Fruit fly (Drosophila melanogaster) whole organism, pupa: Measurements from ENCODE around the gene CG43131.
A peak's percentile ranks its signal among the peaks of the same experiment; 100 is the strongest.

ENCODE experiments used
- CG10348 ChIP-seq: fragments of 200-800 bp; sonication (Bioruptor generic); IDR thresholded peaks from 2 replicates; pipeline ENCODE4 v1.3.6; 2022; ENCODE audit warnings: missing biosample characterization, missing genetic modification characterization
- CG12605 ChIP-seq: fragments of 200-800 bp; sonication (Bioruptor generic); IDR thresholded peaks from 2 replicates; pipeline ENCODE4 v1.3.6; 2022; ENCODE audit warnings: missing biosample characterization, missing genetic modification characterization
- CG13204 ChIP-seq: fragments of 200-800 bp; sonication (Bioruptor generic); optimal IDR thresholded peaks from 2 replicates; lab custom pipeline; 2018; ENCODE audit warnings: missing biosample characterization, mild to moderate bottlenecking, missing genetic modification characterization, moderate library complexity
- CG14655 ChIP-seq: fragments of 200-800 bp; sonication (Bioruptor generic); optimal IDR thresholded peaks from 3 replicates; lab custom pipeline; 2017; ENCODE audit warnings: mild to moderate bottlenecking, missing biosample characterization, missing genetic modification reagents, missing genetic modification characterization
- CG15710 ChIP-seq: fragments of 200-800 bp; sonication (Bioruptor generic); optimal IDR thresholded peaks from 2 replicates; lab custom pipeline; 2018; ENCODE audit warnings: missing biosample characterization, mild to moderate bottlenecking, missing genetic modification characterization, moderate library complexity
- CG17806 ChIP-seq: fragments of 200-800 bp; sonication (Bioruptor generic); optimal IDR thresholded peaks from 2 replicates; lab custom pipeline; 2018; ENCODE audit warnings: missing biosample characterization, mild to moderate bottlenecking, missing genetic modification characterization, moderate library complexity
- CG32121 ChIP-seq: fragments of 200-800 bp; sonication (Bioruptor generic); IDR thresholded peaks from 2 replicates; pipeline ENCODE4 v1.3.6; 2022; ENCODE audit warnings: missing biosample characterization, missing genetic modification characterization
- CG34367 ChIP-seq: fragments of 200-800 bp; sonication (Bioruptor generic); optimal IDR thresholded peaks from 2 replicates; lab custom pipeline; 2018; ENCODE audit warnings: missing biosample characterization, mild to moderate bottlenecking, missing genetic modification characterization
- CG4496 ChIP-seq: fragments of 200-800 bp; sonication (Bioruptor generic); IDR thresholded peaks from 3 replicates; pipeline ENCODE4 v1.3.6; 2022; ENCODE audit warnings: missing biosample characterization, missing genetic modification characterization
- CG8159 ChIP-seq: fragments of 200-800 bp; sonication (Bioruptor generic); optimal IDR thresholded peaks from 3 replicates; lab custom pipeline; 2018; ENCODE audit warnings: missing biosample characterization, mild to moderate bottlenecking, missing genetic modification characterization, moderate library complexity
- CG8301 ChIP-seq: fragments of 200-800 bp; sonication (Bioruptor generic); optimal IDR thresholded peaks from 2 replicates; lab custom pipeline; 2018; ENCODE audit warnings: missing biosample characterization, mild to moderate bottlenecking, missing genetic modification characterization
- CG9948 ChIP-seq: fragments of 200-800 bp; sonication (Bioruptor generic); optimal IDR thresholded peaks from 2 replicates; lab custom pipeline; 2018; ENCODE audit warnings: missing biosample characterization, mild to moderate bottlenecking, missing genetic modification characterization, moderate library complexity
- D1 ChIP-seq: fragments of 200-800 bp; sonication (Bioruptor generic); optimal IDR thresholded peaks from 2 replicates; lab custom pipeline; 2018; ENCODE audit warnings: missing biosample characterization, mild to moderate bottlenecking, missing genetic modification characterization, moderate library complexity
- EcR ChIP-seq: fragments of 200-800 bp; sonication (Bioruptor generic); optimal IDR thresholded peaks from 3 replicates; lab custom pipeline; 2019; ENCODE audit warnings: missing biosample characterization, missing genetic modification characterization, mild to moderate bottlenecking, moderate library complexity, missing genetic modification reagents
- Ets98B ChIP-seq: fragments of 200-800 bp; sonication (Bioruptor generic); IDR thresholded peaks from 2 replicates; pipeline ENCODE4 v1.3.6; 2022; ENCODE audit warnings: missing biosample characterization, missing genetic modification characterization
- Pif1A ChIP-seq: fragments of 200-800 bp; sonication (Bioruptor generic); optimal IDR thresholded peaks from 3 replicates; lab custom pipeline; 2016; ENCODE audit warnings: missing biosample characterization, missing genetic modification characterization
- Pif1B ChIP-seq: fragments of 200-800 bp; sonication (Bioruptor generic); optimal IDR thresholded peaks from 3 replicates; lab custom pipeline; 2016; ENCODE audit warnings: missing biosample characterization, missing genetic modification characterization
- Snoo ChIP-seq: fragments of 200-800 bp; sonication (Bioruptor generic); optimal IDR thresholded peaks from 3 replicates; lab custom pipeline; 2017; ENCODE audit warnings: missing biosample characterization, mild to moderate bottlenecking, missing genetic modification characterization, inconsistent platforms
- fd96Ca ChIP-seq: fragments of 200-800 bp; sonication (Bioruptor generic); IDR thresholded peaks from 3 replicates; pipeline ENCODE4 v1.3.6; 2022; ENCODE audit warnings: missing biosample characterization, missing genetic modification characterization
- gl ChIP-seq: fragments of 200-800 bp; sonication (Bioruptor generic); optimal IDR thresholded peaks from 2 replicates; lab custom pipeline; 2018; ENCODE audit warnings: missing biosample characterization, mild to moderate bottlenecking, missing genetic modification characterization
- rn ChIP-seq: fragments of 200-800 bp; sonication (Bioruptor generic); IDR thresholded peaks from 2 replicates; pipeline ENCODE4 v1.3.6; 2022; ENCODE audit warnings: missing biosample characterization, missing genetic modification characterization

Gene CG43131

dm6 chr3R:5109078-5109477 is at the start of gene CG43131:
Gene CG43131 (minus strand): TSS chr3R:5109178.
- TF ChIP-seq CG10348 (GFP tag; lab: Robert Waterston, UW) = no peak
- TF ChIP-seq Ets98B (GFP tag; lab: Robert Waterston, UW) = no peak
- TF ChIP-seq gl = no peak
- TF ChIP-seq CG15710 = no peak
- TF ChIP-seq CG17806 (tag; lab: Kevin White, UChicago) = no peak
- TF ChIP-seq D1 (tag; lab: Kevin White, UChicago) = no peak
- TF ChIP-seq CG8301 (tag; lab: Kevin White, UChicago) = no peak
- TF ChIP-seq fd96Ca (GFP tag; lab: Robert Waterston, UW) = no peak
- TF ChIP-seq Pif1B (GFP tag; lab: Kevin White, UChicago) = no peak
- TF ChIP-seq CG14655 = no peak
- TF ChIP-seq Pif1A (GFP tag; lab: Kevin White, UChicago) = no peak
- no peak for TF ChIP-seq CG9948 (tag; lab: Kevin White, UChicago)
- TF ChIP-seq, all 21 proteins: peak for 0

- no peak for TF ChIP-seq fd96Ca (GFP tag; lab: Robert Waterston, UW)
- TF ChIP-seq D1 (tag; lab: Kevin White, UChicago) = peak; percentile 95
These were observed 41.5 kb upstream of the CG43131 start, which contains the start of gene dpr16 for dm6 chr3R:5150523-5150922. Gene dpr16 (plus strand): TSS chr3R:5150908.

- TF ChIP-seq CG10348 (GFP tag; lab: Robert Waterston, UW) (no peak), rn (no peak), CG13204 (GFP tag; lab: Kevin White, UChicago) (no peak), fd96Ca (GFP tag; lab: Robert Waterston, UW) (no peak), CG14655 (no peak)
- TF ChIP-seq, all 21 proteins: peak for 0
These were observed 29.9 kb upstream of the CG43131 start, which contains the start of gene CG12589 for dm6 chr3R:5138889-5139288. Gene CG12589 (minus strand): TSS chr3R:5138989.

- peak; percentile 71 for TF ChIP-seq CG14655
- no peak for TF ChIP-seq fd96Ca (GFP tag; lab: Robert Waterston, UW)
- TF ChIP-seq D1 (tag; lab: Kevin White, UChicago) = peak; percentile 78
- peak; percentile 56 for TF ChIP-seq Pif1A (GFP tag; lab: Kevin White, UChicago)
- no peak for TF ChIP-seq CG10348 (GFP tag; lab: Robert Waterston, UW)
- TF ChIP-seq CG13204 (GFP tag; lab: Kevin White, UChicago) = no peak
- TF ChIP-seq CG9948 (tag; lab: Kevin White, UChicago) = peak; percentile 62
- peak; percentile 80 for TF ChIP-seq CG4496
- TF ChIP-seq CG15710 = peak; percentile 61
- 0 out of 2 replicates have a peak, but pooled peaks have one; percentile 8 for TF ChIP-seq rn
- no peak for TF ChIP-seq EcR (GFP tag; lab: Kevin White, UChicago)
- peak; percentile 45 for TF ChIP-seq CG12605 (GFP tag; lab: Robert Waterston, UW)
- peak; percentile 57; the same call in 1 of the 2 replicates for TF ChIP-seq CG32121 (GFP tag; lab: Robert Waterston, UW)
- peak; percentile 57 for TF ChIP-seq Pif1B (GFP tag; lab: Kevin White, UChicago)
- peak; percentile 76 for TF ChIP-seq CG8301 (tag; lab: Kevin White, UChicago)
- TF ChIP-seq CG34367 (tag; lab: Kevin White, UChicago) = peak; percentile 62
- TF ChIP-seq Ets98B (GFP tag; lab: Robert Waterston, UW) = peak; percentile 82
- peak; percentile 71 for TF ChIP-seq CG8159 (tag; lab: Kevin White, UChicago)
- peak; percentile 57 for TF ChIP-seq Snoo (tag; lab: Kevin White, UChicago)
- peak; percentile 35 for TF ChIP-seq gl
- peak; percentile 68 for TF ChIP-seq CG17806 (tag; lab: Kevin White, UChicago)
These were observed 18.8 kb upstream of the CG43131 start, which contains the start of gene RabGGTa for dm6 chr3R:5127790-5128243. Gene RabGGTa (plus strand): TSS chr3R:5128087.

dm6 chr3R:5126884-5127283 is 17.9 kb upstream of the CG43131 start:
- TF ChIP-seq CG17806 (tag; lab: Kevin White, UChicago) = peak; percentile 3
- no peak for TF ChIP-seq EcR (GFP tag; lab: Kevin White, UChicago)
- no peak for TF ChIP-seq CG4496
- no peak for TF ChIP-seq Snoo (tag; lab: Kevin White, UChicago)
- TF ChIP-seq CG8301 (tag; lab: Kevin White, UChicago) = no peak
- no peak for TF ChIP-seq CG12605 (GFP tag; lab: Robert Waterston, UW)
- no peak for TF ChIP-seq CG34367 (tag; lab: Kevin White, UChicago)
- TF ChIP-seq CG9948 (tag; lab: Kevin White, UChicago) = no peak
- TF ChIP-seq rn = no peak
- no peak for TF ChIP-seq CG15710
- no peak for TF ChIP-seq CG10348 (GFP tag; lab: Robert Waterston, UW)
- peak; percentile 84 for TF ChIP-seq D1 (tag; lab: Kevin White, UChicago)
- TF ChIP-seq CG14655 = no peak
- TF ChIP-seq CG13204 (GFP tag; lab: Kevin White, UChicago) = no peak
- no peak for TF ChIP-seq gl
- no peak for TF ChIP-seq fd96Ca (GFP tag; lab: Robert Waterston, UW)
- no peak for TF ChIP-seq Ets98B (GFP tag; lab: Robert Waterston, UW)
- no peak for TF ChIP-seq CG32121 (GFP tag; lab: Robert Waterston, UW)

- TF ChIP-seq CG4496 = no peak
- no peak for TF ChIP-seq CG32121 (GFP tag; lab: Robert Waterston, UW)
- TF ChIP-seq CG9948 (tag; lab: Kevin White, UChicago) = no peak
- TF ChIP-seq CG12605 (GFP tag; lab: Robert Waterston, UW) = no peak
These were observed 16.9 kb upstream of the CG43131 start for dm6 chr3R:5125832-5126231.
